Fruit fly (Drosophila melanogaster) whole organism, prepupa: ENCODE results near the gene Chpf.

Experiments
- Blimp-1 ChIP-seq: fragments of 200-800 bp; sonication (Bioruptor generic); optimal IDR thresholded peaks from 3 replicates; lab custom pipeline; 2017; ENCODE audit warnings: missing biosample characterization, missing genetic modification characterization, mild to moderate bottlenecking, moderate library complexity, missing genetic modification reagents
- CG11294 ChIP-seq: fragments of 200-800 bp; sonication (Bioruptor generic); IDR thresholded peaks from 2 replicates; pipeline ENCODE4 v1.3.6; 2022; ENCODE audit warnings: missing biosample characterization, missing genetic modification characterization
- CG11762 ChIP-seq: fragments of 200-800 bp; sonication (Bioruptor generic); optimal IDR thresholded peaks from 3 replicates; lab custom pipeline; 2016; ENCODE audit warnings: missing biosample characterization, missing genetic modification characterization; ENCODE audit not compliant: insufficient read depth
- CG15336 ChIP-seq: fragments of 200-800 bp; sonication (Bioruptor generic); IDR thresholded peaks from 2 replicates; pipeline ENCODE4 v1.3.6; 2022; ENCODE audit warnings: missing biosample characterization, missing genetic modification characterization
- CG16779 ChIP-seq: fragments of 200-800 bp; sonication (Bioruptor generic); optimal IDR thresholded peaks from 3 replicates; lab custom pipeline; 2017; ENCODE audit warnings: missing biosample characterization, mild to moderate bottlenecking, missing genetic modification characterization
- CG3032 ChIP-seq: fragments of 200-800 bp; optimal IDR thresholded peaks from 2 replicates; lab custom pipeline; 2019; ENCODE audit warnings: missing biosample characterization, mild to moderate bottlenecking, missing genetic modification characterization, moderate library complexity
- CG31627 ChIP-seq: fragments of 200-800 bp; sonication (Bioruptor generic); optimal IDR thresholded peaks from 3 replicates; lab custom pipeline; 2016; ENCODE audit warnings: missing biosample characterization, missing genetic modification characterization
- CG32006 ChIP-seq: fragments of 200-800 bp; sonication (Bioruptor generic); optimal IDR thresholded peaks from 3 replicates; lab custom pipeline; 2017; ENCODE audit warnings: missing biosample characterization, mild to moderate bottlenecking, missing genetic modification characterization
- CG34406 ChIP-seq: fragments of 200-800 bp; sonication (Bioruptor generic); optimal IDR thresholded peaks from 3 replicates; lab custom pipeline; 2016; ENCODE audit warnings: missing biosample characterization, missing genetic modification characterization
- CG4318 ChIP-seq: fragments of 200-800 bp; sonication (Bioruptor generic); optimal IDR thresholded peaks from 3 replicates; lab custom pipeline; 2017; ENCODE audit warnings: missing biosample characterization, mild to moderate bottlenecking, missing genetic modification characterization
- CG6163 ChIP-seq: fragments of 200-800 bp; sonication (Bioruptor generic); IDR thresholded peaks from 3 replicates; pipeline ENCODE4 v1.3.6; 2022; ENCODE audit warnings: missing biosample characterization, missing genetic modification characterization
- CG6276 ChIP-seq: fragments of 200-800 bp; sonication (Bioruptor generic); optimal IDR thresholded peaks from 2 replicates; lab custom pipeline; 2017; ENCODE audit warnings: missing biosample characterization, mild to moderate bottlenecking, missing genetic modification characterization
- CG6854 ChIP-seq: fragments of 200-800 bp; sonication (Bioruptor generic); optimal IDR thresholded peaks from 2 replicates; lab custom pipeline; 2017; ENCODE audit warnings: missing biosample characterization, mild to moderate bottlenecking, missing genetic modification characterization
- CG7368 ChIP-seq: fragments of 200-800 bp; sonication (Bioruptor generic); optimal IDR thresholded peaks from 3 replicates; lab custom pipeline; 2016; ENCODE audit warnings: missing biosample characterization, missing genetic modification characterization
- CG8119 ChIP-seq: fragments of 200-800 bp; sonication (Bioruptor generic); IDR thresholded peaks from 3 replicates; pipeline ENCODE4 v1.3.6; 2022; ENCODE audit warnings: missing biosample characterization, missing genetic modification characterization
- CG8632 ChIP-seq: fragments of 200-800 bp; sonication (Bioruptor generic); optimal IDR thresholded peaks from 3 replicates; lab custom pipeline; 2016; ENCODE audit warnings: missing biosample characterization, missing genetic modification characterization
- CG9139 ChIP-seq: fragments of 200-800 bp; sonication (Bioruptor generic); optimal IDR thresholded peaks from 3 replicates; lab custom pipeline; 2017; ENCODE audit warnings: missing biosample characterization, mild to moderate bottlenecking, missing genetic modification characterization
- Eip93F ChIP-seq: fragments of 200-800 bp; sonication (Bioruptor generic); optimal IDR thresholded peaks from 2 replicates; lab custom pipeline; 2016; ENCODE audit warnings: missing biosample characterization, mild to moderate bottlenecking, missing genetic modification characterization
- Ets21C ChIP-seq: fragments of 200-800 bp; sonication (Bioruptor generic); optimal IDR thresholded peaks from 3 replicates; lab custom pipeline; 2016; ENCODE audit warnings: missing biosample characterization, missing genetic modification characterization
- Ets96B ChIP-seq: fragments of 200-800 bp; optimal IDR thresholded peaks from 2 replicates; lab custom pipeline; 2019; ENCODE audit warnings: missing biosample characterization, mild to moderate bottlenecking, missing genetic modification characterization, moderate library complexity
- Gug ChIP-seq: fragments of 200-800 bp; sonication (Bioruptor generic); IDR thresholded peaks from 2 replicates; pipeline ENCODE4 v1.3.6; 2022; ENCODE audit warnings: missing biosample characterization, missing genetic modification characterization
- Hr38 ChIP-seq: sonication (Bioruptor generic); optimal IDR thresholded peaks from 2 replicates; lab custom pipeline; 2016; ENCODE audit warnings: missing biosample characterization, missing genetic modification characterization
- Hr39 ChIP-seq: fragments of 200-800 bp; sonication (Bioruptor generic); optimal IDR thresholded peaks from 2 replicates; lab custom pipeline; 2016; ENCODE audit warnings: missing biosample characterization, missing genetic modification characterization
- Hr4 ChIP-seq: fragments of 200-800 bp; sonication (Bioruptor generic); optimal IDR thresholded peaks from 3 replicates; lab custom pipeline; 2016; ENCODE audit warnings: missing biosample characterization, missing genetic modification characterization
- Lpt ChIP-seq: fragments of 200-800 bp; sonication (Bioruptor generic); optimal IDR thresholded peaks from 3 replicates; lab custom pipeline; 2016; ENCODE audit warnings: missing biosample characterization, missing genetic modification characterization
- Met ChIP-seq: fragments of 200-800 bp; sonication (Bioruptor generic); optimal IDR thresholded peaks from 3 replicates; lab custom pipeline; 2016; ENCODE audit warnings: missing biosample characterization, missing genetic modification characterization
- Smox ChIP-seq: fragments of 200-800 bp; sonication (Bioruptor generic); optimal IDR thresholded peaks from 3 replicates; lab custom pipeline; 2016; ENCODE audit warnings: missing biosample characterization, missing genetic modification characterization
- Sox102F ChIP-seq: fragments of 200-800 bp; sonication (Bioruptor generic); optimal IDR thresholded peaks from 2 replicates; lab custom pipeline; 2016; ENCODE audit warnings: missing biosample characterization, mild to moderate bottlenecking, missing genetic modification characterization
- Sox14 ChIP-seq: fragments of 200-800 bp; sonication (Bioruptor generic); optimal IDR thresholded peaks from 3 replicates; lab custom pipeline; 2016; ENCODE audit warnings: missing biosample characterization, missing genetic modification characterization
- Sox15 ChIP-seq: fragments of 200-800 bp; sonication (Bioruptor generic); optimal IDR thresholded peaks from 3 replicates; lab custom pipeline; 2016; ENCODE audit warnings: missing biosample characterization, missing genetic modification characterization
- achi ChIP-seq: fragments of 200-800 bp; sonication (Bioruptor generic); optimal IDR thresholded peaks from 3 replicates; lab custom pipeline; 2016; ENCODE audit warnings: missing biosample characterization, missing genetic modification characterization
- acj6 ChIP-seq: fragments of 200-800 bp; sonication (Bioruptor generic); optimal IDR thresholded peaks from 3 replicates; lab custom pipeline; 2016; ENCODE audit warnings: missing biosample characterization, missing genetic modification characterization
- cyc ChIP-seq: fragments of 200-800 bp; sonication (Bioruptor generic); optimal IDR thresholded peaks from 3 replicates; lab custom pipeline; 2016; ENCODE audit warnings: missing biosample characterization, missing genetic modification characterization
- dac ChIP-seq: fragments of 200-800 bp; sonication (Bioruptor generic); optimal IDR thresholded peaks from 2 replicates; lab custom pipeline; 2017; ENCODE audit warnings: missing biosample characterization, mild to moderate bottlenecking, missing genetic modification characterization
- dsx ChIP-seq: fragments of 200-800 bp; optimal IDR thresholded peaks from 3 replicates; lab custom pipeline; 2019; ENCODE audit warnings: missing biosample characterization, mild to moderate bottlenecking, missing genetic modification characterization, moderate library complexity; ENCODE audit not compliant: poor library complexity, severe bottlenecking
- eg ChIP-seq: fragments of 200-800 bp; sonication (Bioruptor generic); IDR thresholded peaks from 3 replicates; pipeline ENCODE4 v1.3.6; 2022; ENCODE audit warnings: missing biosample characterization, missing genetic modification characterization
- esn ChIP-seq: fragments of 200-800 bp; sonication (Bioruptor generic); optimal IDR thresholded peaks from 2 replicates; lab custom pipeline; 2016; ENCODE audit warnings: missing biosample characterization, mild to moderate bottlenecking, missing genetic modification characterization, moderate library complexity
- fd59A ChIP-seq: fragments of 200-800 bp; sonication (Bioruptor generic); optimal IDR thresholded peaks from 2 replicates; lab custom pipeline; 2017; ENCODE audit warnings: missing biosample characterization, mild to moderate bottlenecking, missing genetic modification characterization, missing genetic modification reagents
- fd85E ChIP-seq: fragments of 200-800 bp; sonication (Bioruptor generic); optimal IDR thresholded peaks from 3 replicates; lab custom pipeline; 2016; ENCODE audit warnings: missing biosample characterization, missing genetic modification characterization
- fkh ChIP-seq: fragments of 200-800 bp; sonication (Bioruptor generic); optimal IDR thresholded peaks from 3 replicates; lab custom pipeline; 2017; ENCODE audit warnings: missing biosample characterization, mild to moderate bottlenecking, missing genetic modification characterization, moderate library complexity
- lz ChIP-seq: fragments of 200-800 bp; sonication (Bioruptor generic); optimal IDR thresholded peaks from 3 replicates; lab custom pipeline; 2016; ENCODE audit warnings: missing biosample characterization, missing genetic modification characterization
- net ChIP-seq: fragments of 200-800 bp; sonication (Bioruptor generic); optimal IDR thresholded peaks from 3 replicates; lab custom pipeline; 2016; ENCODE audit warnings: missing biosample characterization, missing genetic modification characterization
- salr ChIP-seq, 2 experiments: fragments of 200-800 bp; sonication (Bioruptor generic); optimal IDR thresholded peaks; 3 replicates each; lab custom pipeline; 2016 to 2018; ENCODE audit warnings: missing biosample characterization in 2 of 2, missing genetic modification characterization in 2 of 2, mild to moderate bottlenecking in 1 of 2
- spab ChIP-seq: fragments of 200-800 bp; sonication (Bioruptor generic); optimal IDR thresholded peaks from 2 replicates; lab custom pipeline; 2017; ENCODE audit warnings: missing biosample characterization, mild to moderate bottlenecking, missing genetic modification characterization, missing genetic modification reagents
- ss ChIP-seq, 2 experiments: fragments of 200-800 bp; sonication (Bioruptor generic); optimal IDR thresholded peaks; 2 replicates in 1 of 2; 3 replicates in 1 of 2; lab custom pipeline; 2017 to 2018; ENCODE audit warnings: mild to moderate bottlenecking in 2 of 2, missing biosample characterization in 2 of 2, missing genetic modification characterization in 2 of 2, moderate library complexity in 1 of 2
- topi ChIP-seq: fragments of 200-800 bp; sonication (Bioruptor generic); optimal IDR thresholded peaks from 3 replicates; lab custom pipeline; 2016; ENCODE audit warnings: missing biosample characterization, missing genetic modification characterization
- vri ChIP-seq: fragments of 200-800 bp; sonication (Bioruptor generic); optimal IDR thresholded peaks from 3 replicates; lab custom pipeline; 2016; ENCODE audit warnings: missing biosample characterization, mild to moderate bottlenecking, missing genetic modification characterization

Gene Chpf

dm6 chrX:13143100-13143499 is 30.8 kb upstream of the Chpf start (continued):
- TF ChIP-seq Hr4 (GFP tag; lab: Kevin White, UChicago) (peak; percentile 86), spab (GFP tag; lab: Kevin White, UChicago) (peak; percentile 59), CG15336 (GFP tag; lab: Robert Waterston, UW) (peak; percentile 92), acj6 (GFP tag; lab: Kevin White, UChicago) (peak; percentile 76), CG8632 (peak; percentile 73), Eip93F (no peak), Sox15 (GFP tag; lab: Kevin White, UChicago) (peak; percentile 30), CG32006 (GFP tag; lab: Kevin White, UChicago) (peak; percentile 89), CG9139 (GFP tag; lab: Kevin White, UChicago) (peak; percentile 58), dac (peak; percentile 64), CG16779 (tag; lab: Kevin White, UChicago) (peak; percentile 60), vri (peak; percentile 17), CG8119 (GFP tag; lab: Robert Waterston, UW) (peak; percentile 91), Blimp-1 (GFP tag; lab: Kevin White, UChicago) (peak; percentile 16), achi (GFP tag; lab: Kevin White, UChicago) (peak; percentile 82), Gug (GFP tag; lab: Robert Waterston, UW) (peak; percentile 76), Hr39 (peak; percentile 46), Smox (GFP tag; lab: Kevin White, UChicago) (peak; percentile 64), Hr38 (GFP tag; lab: Kevin White, UChicago) (no peak), Lpt (peak; percentile 78), salr (GFP tag; optimal IDR thresholded peaks at IDR 0.05; lab: Kevin White, UChicago) (peak; percentile 37 to 61), CG6276 (GFP tag; lab: Kevin White, UChicago) (peak; percentile 87), CG4318 (GFP tag; lab: Kevin White, UChicago) (peak; percentile 91), Ets21C (GFP tag; lab: Kevin White, UChicago) (no peak), CG7368 (GFP tag; lab: Kevin White, UChicago) (peak; percentile 73), fd85E (no peak), CG11294 (GFP tag; lab: Robert Waterston, UW) (peak; percentile 49; the same call in 1 of the 2 replicates), CG6854 (GFP tag; lab: Kevin White, UChicago) (peak; percentile 7), Sox14 (peak; percentile 45)

dm6 chrX:13138887-13139286 is 26.6 kb upstream of the Chpf start, which contains the start of gene CG32645:
Gene CG32645 (plus strand): TSS chrX:13139199.
- TF ChIP-seq CG15336 (GFP tag; lab: Robert Waterston, UW) (peak; percentile 38; the same call in 1 of the 2 replicates), dsx (no peak), fkh (GFP tag; lab: Kevin White, UChicago) (no peak), topi (no peak), salr (GFP tag; optimal IDR thresholded peaks at IDR 0.05; lab: Kevin White, UChicago) (no peak), Sox15 (GFP tag; lab: Kevin White, UChicago) (no peak), achi (GFP tag; lab: Kevin White, UChicago) (no peak), Sox102F (no peak), CG4318 (GFP tag; lab: Kevin White, UChicago) (no peak), CG6163 (GFP tag; lab: Robert Waterston, UW) (0 out of 3 replicates have a peak, but pooled peaks have one; percentile 30), CG9139 (GFP tag; lab: Kevin White, UChicago) (no peak), esn (GFP tag; lab: Kevin White, UChicago) (no peak), CG6276 (GFP tag; lab: Kevin White, UChicago) (peak; percentile 48), CG32006 (GFP tag; lab: Kevin White, UChicago) (no peak), Met (GFP tag; lab: Kevin White, UChicago) (no peak), eg (peak; percentile 51; the same call in 1 of the 3 replicates), Gug (GFP tag; lab: Robert Waterston, UW) (no peak), lz (GFP tag; lab: Kevin White, UChicago) (no peak), Hr4 (GFP tag; lab: Kevin White, UChicago) (no peak), CG16779 (tag; lab: Kevin White, UChicago) (no peak), CG31627 (GFP tag; lab: Kevin White, UChicago) (no peak), Blimp-1 (GFP tag; lab: Kevin White, UChicago) (peak; percentile 98), Sox14 (no peak), net (GFP tag; lab: Kevin White, UChicago) (no peak), CG11294 (GFP tag; lab: Robert Waterston, UW) (no peak), Hr38 (GFP tag; lab: Kevin White, UChicago) (no peak), acj6 (GFP tag; lab: Kevin White, UChicago) (no peak), cyc (no peak), CG11762 (GFP tag; lab: Kevin White, UChicago) (no peak), CG34406 (no peak), Hr39 (no peak), Smox (GFP tag; lab: Kevin White, UChicago) (no peak), ss (GFP tag; optimal IDR thresholded peaks at IDR 0.05; lab: Kevin White, UChicago) (no peak), vri (peak; percentile 63), Ets96B (tag; lab: Kevin White, UChicago) (no peak), fd59A (no peak), CG3032 (tag; lab: Kevin White, UChicago) (no peak)
